Worm (Caenorhabditis elegans): ENCODE results near the gene haf-2.
"Not testable (repeated sequence)": the region's sequence is repeated elsewhere in the genome, so short reads cannot be mapped to it uniquely, and the experiment has no call there.

Gene haf-2

DNA sequence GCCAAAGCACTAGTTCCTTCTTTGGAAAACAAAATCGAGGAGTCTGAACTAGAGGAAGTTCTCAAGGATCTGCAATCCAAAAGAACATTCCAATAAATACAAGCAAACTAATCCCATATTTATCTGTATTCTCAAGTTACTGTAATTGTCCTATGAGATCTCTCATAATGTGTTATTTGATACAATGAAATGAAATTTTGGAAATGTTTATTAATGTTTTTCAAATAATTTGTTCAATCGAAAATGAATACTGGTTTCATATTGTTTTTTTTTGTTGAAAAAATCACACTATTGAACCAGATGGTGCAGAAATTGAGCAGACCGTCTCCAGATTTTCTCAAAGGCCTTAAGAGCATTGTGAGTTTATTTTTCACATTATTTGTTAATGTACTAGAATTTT, 18.8 kb upstream of the haf-2 start, which contains the start of gene F43E2.1:
Gene F43E2.1, plus strand, starts transcription at position 301 of the 400 bp plus-strand sequence.
- TF ChIP-seq ceh-9 (tag; optimal IDR thresholded peaks at IDR 0.05) (no peak), aly-2 (tag; optimal IDR thresholded peaks at IDR 0.05) (no peak), tbx-2 (tag; optimal IDR thresholded peaks at IDR 0.05) (no peak), nhr-76 (tag; optimal IDR thresholded peaks at IDR 0.05) (no peak), ZK546.5 (tag; optimal IDR thresholded peaks at IDR 0.05) (no peak), nhr-43 (tag; optimal IDR thresholded peaks at IDR 0.05; ENCODE audit: poor library complexity, severe bottlenecking) (no peak), unc-62 (GFP tag; optimal IDR thresholded peaks at IDR 0.05) (no peak), fkh-2 (tag; optimal IDR thresholded peaks at IDR 0.05) (no peak), nhr-77 (tag; optimal IDR thresholded peaks at IDR 0.05) (no peak), zag-1 (tag; optimal IDR thresholded peaks at IDR 0.05) (no peak), lin-15B (tag; optimal IDR thresholded peaks at IDR 0.05) (no peak), jun-1 (tag; optimal IDR thresholded peaks at IDR 0.05) (no peak), snpc-4 (tag; optimal IDR thresholded peaks at IDR 0.05) (no peak), fos-1 (tag; optimal IDR thresholded peaks at IDR 0.05) (no peak), nhr-67 (tag; optimal IDR thresholded peaks at IDR 0.05) (no peak), ceh-82 (tag; optimal IDR thresholded peaks at IDR 0.05) (no peak), pqm-1 (tag; optimal IDR thresholded peaks at IDR 0.05) (no peak), ceh-16 (tag; optimal IDR thresholded peaks at IDR 0.05) (no peak)

ce11 chrII:7374143-7374542, 17.9 kb upstream of the haf-2 start, which contains the start of the genes mtch-1 and rpb-4:
Gene mtch-1 (minus strand): TSS chrII:7374166.
Gene rpb-4 (plus strand): TSS chrII:7374495.
- peak; percentile 62 for TF ChIP-seq nfya-1 (tag; optimal IDR thresholded peaks at IDR 0.05; ENCODE audit: insufficient read depth)
- TF ChIP-seq elt-2 (tag; optimal IDR thresholded peaks at IDR 0.05) = peak; percentile 29
- peak; percentile 11 for TF ChIP-seq lin-15B (tag; optimal IDR thresholded peaks at IDR 0.05)
- TF ChIP-seq pha-4 (tag; optimal IDR thresholded peaks at IDR 0.05) = peak; percentile 83
- TF ChIP-seq egl-5 (tag; optimal IDR thresholded peaks at IDR 0.05) = peak; percentile 23
- peak; percentile 59 for TF ChIP-seq snpc-4 (tag; optimal IDR thresholded peaks at IDR 0.05)
- TF ChIP-seq ceh-28 (tag; optimal IDR thresholded peaks at IDR 0.05) = no peak
- no peak for TF ChIP-seq skn-1 (tag; optimal IDR thresholded peaks at IDR 0.05)
- peak; percentile 28 for TF ChIP-seq nhr-23 (tag; optimal IDR thresholded peaks at IDR 0.05)
- TF ChIP-seq hmg-11 (tag; optimal IDR thresholded peaks at IDR 0.05) = peak; percentile 38

ce11 chrII:7370195-7370594, 14.0 kb upstream of the haf-2 start, which contains the start of gene F43E2.11:
Gene F43E2.11 (minus strand): TSS chrII:7370295.
- not testable (repeated sequence) for TF ChIP-seq ceh-9 (tag; optimal IDR thresholded peaks at IDR 0.05); nhr-43 (tag; optimal IDR thresholded peaks at IDR 0.05; ENCODE audit: poor library complexity, severe bottlenecking); nhr-77 (tag; optimal IDR thresholded peaks at IDR 0.05)

DNA sequence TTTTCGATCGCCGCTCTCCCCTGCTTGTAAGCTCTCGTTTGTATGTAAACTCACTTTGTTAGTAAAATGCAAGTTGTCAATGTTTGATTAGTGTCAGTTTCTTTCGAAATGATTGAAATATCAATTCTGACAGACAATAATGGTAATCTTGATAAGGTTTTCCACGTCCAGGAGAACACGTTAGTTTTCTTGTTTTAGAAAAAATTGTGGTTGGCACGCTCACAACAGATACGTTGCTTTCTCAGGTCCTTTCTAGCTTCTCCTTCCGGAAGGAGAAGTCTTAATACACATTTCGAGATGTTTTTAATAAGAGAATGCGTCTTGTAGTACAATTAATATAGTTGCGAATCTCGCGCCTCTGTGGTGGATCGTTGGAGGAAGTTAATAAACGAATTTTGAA, 12.5 kb upstream of the haf-2 start, which contains the start of gene F43E2.6:
Gene F43E2.6, minus strand, starts transcription at position 101 of the 400 bp plus-strand sequence.
- TF ChIP-seq ztf-11 (tag; optimal IDR thresholded peaks at IDR 0.05) = no peak
- no peak for TF ChIP-seq ceh-82 (tag; optimal IDR thresholded peaks at IDR 0.05)
- TF ChIP-seq fos-1 (tag; optimal IDR thresholded peaks at IDR 0.05) = no peak
- no peak for TF ChIP-seq nhr-43 (tag; optimal IDR thresholded peaks at IDR 0.05; ENCODE audit: poor library complexity, severe bottlenecking)
- no peak for TF ChIP-seq pha-4 (tag; optimal IDR thresholded peaks at IDR 0.05)
- no peak for TF ChIP-seq ceh-9 (tag; optimal IDR thresholded peaks at IDR 0.05)
- no peak for TF ChIP-seq lsy-12 (tag; optimal IDR thresholded peaks at IDR 0.05)

ce11 chrII:7363990-7364455, 7.8 kb upstream of the haf-2 start, which contains the start of gene msra-1:
Gene msra-1 (minus strand): TSS chrII:7364040.
- no peak for TF ChIP-seq ztf-11 (tag; optimal IDR thresholded peaks at IDR 0.05)
- TF ChIP-seq egl-5 (tag; optimal IDR thresholded peaks at IDR 0.05) = no peak
- peak; percentile 70 for TF ChIP-seq nfya-1 (tag; optimal IDR thresholded peaks at IDR 0.05; ENCODE audit: insufficient read depth)
- peak; percentile 21 for TF ChIP-seq hmg-11 (tag; optimal IDR thresholded peaks at IDR 0.05)
- TF ChIP-seq daf-12 (tag; optimal IDR thresholded peaks at IDR 0.05) = no peak
- peak; percentile 30 for TF ChIP-seq snpc-4 (tag; optimal IDR thresholded peaks at IDR 0.05)
- TF ChIP-seq elt-2 (tag; optimal IDR thresholded peaks at IDR 0.05) = peak; percentile 74
- peak; percentile 72 for TF ChIP-seq pqm-1 (tag; optimal IDR thresholded peaks at IDR 0.05)
- peak; percentile 57 for TF ChIP-seq ceh-28 (tag; optimal IDR thresholded peaks at IDR 0.05)
- TF ChIP-seq nhr-76 (tag; optimal IDR thresholded peaks at IDR 0.05) = no peak
- TF ChIP-seq pha-4 (tag; optimal IDR thresholded peaks at IDR 0.05) = peak; percentile 32
- peak; percentile 99 for TF ChIP-seq skn-1 (tag; optimal IDR thresholded peaks at IDR 0.05)
- TF ChIP-seq nhr-11 (tag; optimal IDR thresholded peaks at IDR 0.05) = no peak
